Worm (Caenorhabditis elegans) whole organism, L3 larva: ENCODE data around the gene algn-11.

Experiments used
- aly-2 ChIP-seq: fragments of 150-350 bp; optimal IDR thresholded peaks from 2 replicates; lab custom pipeline; 2014; ENCODE audit warnings: missing biosample characterization, missing genetic modification characterization
- ama-1 ChIP-seq: fragments of 150-350 bp; optimal IDR thresholded peaks from 2 replicates; lab custom pipeline; 2018
- ceh-9 ChIP-seq: sonication (generic microtip); optimal IDR thresholded peaks from 2 replicates; lab custom pipeline; 2018; ENCODE audit warnings: missing biosample characterization, missing genetic modification characterization
- egl-27 ChIP-seq: sonication (generic microtip); optimal IDR thresholded peaks from 4 replicates; lab custom pipeline; 2017; ENCODE audit warnings: missing biosample characterization, missing genetic modification reagents, missing genetic modification characterization
- egl-5 ChIP-seq: fragments of 150-350 bp; optimal IDR thresholded peaks from 2 replicates; lab custom pipeline; 2017; ENCODE audit warnings: missing biosample characterization, missing genetic modification reagents, missing genetic modification characterization, inconsistent platforms
- eor-1 ChIP-seq, 2 experiments: fragments of 150-350 bp; optimal IDR thresholded peaks; 2 replicates each; lab custom pipeline; 2014 to 2018; ENCODE audit warnings: missing biosample characterization in 2 of 2, missing genetic modification characterization in 2 of 2
- fkh-2 ChIP-seq: fragments of 150-350 bp; optimal IDR thresholded peaks from 2 replicates; lab custom pipeline; 2014; ENCODE audit warnings: missing biosample characterization, missing genetic modification reagents, missing genetic modification characterization
- fos-1 ChIP-seq: fragments of 150-350 bp; optimal IDR thresholded peaks from 2 replicates; lab custom pipeline; 2014; ENCODE audit warnings: missing biosample characterization, missing genetic modification characterization
- lin-15B ChIP-seq: fragments of 150-350 bp; optimal IDR thresholded peaks from 2 replicates; lab custom pipeline; 2014; ENCODE audit warnings: missing biosample characterization, missing genetic modification characterization
- nhr-11 ChIP-seq: fragments of 150-350 bp; optimal IDR thresholded peaks from 2 replicates; lab custom pipeline; 2014; ENCODE audit warnings: missing biosample characterization, missing genetic modification characterization
- nhr-12 ChIP-seq: fragments of 150-350 bp; optimal IDR thresholded peaks from 2 replicates; lab custom pipeline; 2014; ENCODE audit warnings: missing biosample characterization, missing genetic modification characterization
- nhr-23 ChIP-seq: fragments of 150-350 bp; optimal IDR thresholded peaks from 2 replicates; lab custom pipeline; 2014; ENCODE audit warnings: missing biosample characterization, missing genetic modification reagents, missing genetic modification characterization
- nhr-25 ChIP-seq: sonication (generic microtip); optimal IDR thresholded peaks from 2 replicates; lab custom pipeline; 2017; ENCODE audit warnings: missing biosample characterization, missing genetic modification characterization
- nhr-28 ChIP-seq: fragments of 150-350 bp; optimal IDR thresholded peaks from 2 replicates; lab custom pipeline; 2014; ENCODE audit warnings: missing biosample characterization, missing genetic modification characterization
- nhr-43 ChIP-seq: sonication (generic microtip); optimal IDR thresholded peaks from 2 replicates; lab custom pipeline; 2016; ENCODE audit warnings: mild to moderate bottlenecking, missing genetic modification characterization, missing compliant biosample characterization; ENCODE audit not compliant: poor library complexity, severe bottlenecking
- nhr-77 ChIP-seq: fragments of 150-350 bp; optimal IDR thresholded peaks from 2 replicates; lab custom pipeline; 2014; ENCODE audit warnings: missing biosample characterization, missing genetic modification characterization
- sea-2 ChIP-seq: fragments of 150-350 bp; sonication (generic microtip); optimal IDR thresholded peaks from 4 replicates; lab custom pipeline; 2014; ENCODE audit warnings: missing biosample characterization, missing genetic modification reagents, missing genetic modification characterization
- tbx-2 ChIP-seq: sonication (generic microtip); optimal IDR thresholded peaks from 2 replicates; lab custom pipeline; 2016; ENCODE audit warnings: mild to moderate bottlenecking, missing genetic modification characterization, missing compliant biosample characterization
- unc-62 ChIP-seq: fragments of 150-350 bp; sonication (generic microtip); optimal IDR thresholded peaks from 4 replicates; lab custom pipeline; 2014; ENCODE audit warnings: missing biosample characterization, missing genetic modification reagents, missing genetic modification characterization
- ztf-11 ChIP-seq: fragments of 150-350 bp; optimal IDR thresholded peaks from 2 replicates; lab custom pipeline; 2014; ENCODE audit warnings: missing biosample characterization, missing genetic modification characterization

Gene algn-11

DNA sequence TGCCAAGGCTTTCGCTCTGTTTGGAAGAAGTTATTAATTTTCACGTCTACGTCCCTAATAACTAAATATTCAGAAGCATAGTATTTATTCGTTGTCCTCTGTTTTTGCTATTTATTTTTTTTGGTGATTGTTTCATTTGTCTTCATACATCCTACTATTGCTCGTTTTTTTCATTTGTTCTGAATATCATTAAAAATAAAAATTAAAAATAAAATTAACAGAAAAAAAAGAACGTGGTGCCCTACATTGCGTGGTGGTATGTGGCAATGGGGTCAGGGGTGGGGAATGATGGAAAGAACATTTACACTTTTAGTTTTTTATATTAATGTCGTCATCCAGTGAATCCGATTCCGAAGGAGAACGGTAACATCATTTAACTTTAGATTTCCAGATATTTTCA lies 49.3 kb downstream of the algn-11 start, which contains the start of gene ztf-31:
TSS of gene ztf-31 (plus strand) at position 301 of the 400 bp plus-strand sequence.
- no peak for TF ChIP-seq nhr-77 (tag; lab: Kevin White, UChicago)
- TF ChIP-seq aly-2 (tag; lab: Kevin White, UChicago) = no peak
- TF ChIP-seq egl-5 (tag; lab: Kevin White, UChicago) = no peak
- TF ChIP-seq tbx-2 (tag; lab: Kevin White, UChicago) = no peak
- TF ChIP-seq fos-1 = no peak
- TF ChIP-seq ztf-11 (tag; lab: Kevin White, UChicago) = no peak
- TF ChIP-seq nhr-28 = no peak
- no peak for TF ChIP-seq nhr-43

DNA sequence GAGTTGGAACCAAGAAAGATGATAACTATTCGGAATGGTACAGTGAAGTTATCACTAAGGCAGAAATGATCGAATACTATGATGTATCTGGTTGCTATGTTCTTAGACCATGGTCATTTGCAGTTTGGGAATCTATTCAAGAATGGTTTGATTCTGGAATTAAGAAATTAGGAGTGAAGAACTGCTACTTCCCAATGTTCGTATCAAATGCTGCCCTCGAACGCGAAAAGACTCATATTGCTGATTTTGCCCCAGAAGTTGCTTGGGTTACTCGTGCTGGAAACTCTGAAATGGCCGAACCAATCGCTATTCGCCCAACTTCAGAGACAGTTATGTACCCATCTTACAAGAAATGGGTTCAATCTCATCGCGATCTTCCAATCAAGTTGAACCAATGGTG lies 50.9 kb downstream of the algn-11 start:
- no peak for TF ChIP-seq egl-5 (tag; lab: Kevin White, UChicago)
- no peak for TF ChIP-seq sea-2 (GFP tag; lab: Kevin White, UChicago)
- TF ChIP-seq lin-15B (tag; lab: Kevin White, UChicago) = no peak
- TF ChIP-seq nhr-11 (tag; lab: Kevin White, UChicago) = no peak
- TF ChIP-seq nhr-25 (tag; lab: Kevin White, UChicago) = no peak
- no peak for TF ChIP-seq nhr-23

DNA sequence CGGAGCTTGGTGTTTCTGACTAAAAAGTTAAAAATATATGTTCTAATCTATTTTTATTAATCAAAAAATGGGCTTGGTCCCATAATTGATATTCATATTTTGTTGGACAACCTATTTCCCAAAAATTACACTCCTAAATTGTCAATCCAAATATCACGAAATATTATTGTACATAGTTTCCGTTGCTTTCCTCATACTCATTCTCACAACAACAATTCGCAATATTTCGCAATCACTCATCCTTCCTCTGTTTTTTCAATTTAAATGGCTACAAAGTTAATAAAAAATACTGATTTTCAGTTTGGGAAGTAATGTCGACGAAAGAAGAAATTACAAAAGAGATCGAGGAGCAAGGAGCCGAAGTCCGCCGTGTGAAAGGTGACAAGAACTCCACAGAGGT lies 51.6 kb downstream of the algn-11 start, which contains the start of gene pars-1:
TSS of gene pars-1 (plus strand) at position 301 of the 400 bp plus-strand sequence.
- no peak for TF ChIP-seq unc-62
- TF ChIP-seq fos-1 = no peak
- no peak for TF ChIP-seq egl-5 (tag; lab: Kevin White, UChicago)
- no peak for TF ChIP-seq egl-27 (tag; lab: Kevin White, UChicago)
- TF ChIP-seq eor-1 (tag; optimal IDR thresholded peaks at IDR 0.05; lab: Kevin White, UChicago) = no peak
- no peak for TF ChIP-seq ceh-9 (tag; lab: Kevin White, UChicago)
- no peak for TF ChIP-seq nhr-12 (tag; lab: Kevin White, UChicago)
- no peak for TF ChIP-seq nhr-25 (tag; lab: Kevin White, UChicago)
- no peak for TF ChIP-seq ama-1 (lab: Kevin White, UChicago)
- no peak for TF ChIP-seq fkh-2 (tag; lab: Kevin White, UChicago)
